Worm (Caenorhabditis elegans) whole organism, mixed stage, embryonic: ENCODE data around the gene Y24F12A.1.

Experiments used
- ceh-39 ChIP-seq: fragments of 150-350 bp; optimal IDR thresholded peaks from 2 replicates; lab custom pipeline; 2014; ENCODE audit warnings: missing biosample characterization, missing genetic modification characterization
- ces-1 ChIP-seq: fragments of 150-350 bp; optimal IDR thresholded peaks from 2 replicates; lab custom pipeline; 2014; ENCODE audit warnings: missing biosample characterization, missing genetic modification reagents, missing genetic modification characterization
- ham-2 ChIP-seq: fragments of 200-800 bp; sonication (Bioruptor generic); optimal IDR thresholded peaks from 2 replicates; lab custom pipeline; 2018; ENCODE audit warnings: mild to moderate bottlenecking, missing genetic modification characterization, missing compliant biosample characterization
- hlh-1 ChIP-seq: fragments of 150-350 bp; optimal IDR thresholded peaks from 2 replicates; lab custom pipeline; 2014; ENCODE audit warnings: missing biosample characterization, missing genetic modification reagents, missing genetic modification characterization
- lin-13 ChIP-seq: fragments of 150-350 bp; optimal IDR thresholded peaks from 2 replicates; lab custom pipeline; 2014; ENCODE audit warnings: missing biosample characterization, missing genetic modification characterization
- nhr-76 ChIP-seq: sonication (generic microtip); optimal IDR thresholded peaks from 2 replicates; lab custom pipeline; 2017; ENCODE audit warnings: missing biosample characterization, missing genetic modification characterization
- sem-2 ChIP-seq: fragments of 200-800 bp; sonication (Bioruptor generic); optimal IDR thresholded peaks from 2 replicates; lab custom pipeline; 2018; ENCODE audit warnings: mild to moderate bottlenecking, missing genetic modification characterization, missing compliant biosample characterization
- snpc-4 ChIP-seq: fragments of 150-350 bp; optimal IDR thresholded peaks from 2 replicates; lab custom pipeline; 2014; ENCODE audit warnings: missing biosample characterization, missing genetic modification characterization

- TF ChIP-seq ceh-39 (tag; lab: Kevin White, UChicago) (no peak), lin-13 (tag; lab: Kevin White, UChicago) (no peak), snpc-4 (tag; lab: Kevin White, UChicago) (no peak), hlh-1 (tag; lab: Kevin White, UChicago) (no peak), ces-1 (GFP tag; lab: Kevin White, UChicago) (no peak), nhr-76 (tag; lab: Kevin White, UChicago) (no peak), ham-2 (GFP tag; lab: Kevin White, UChicago) (no peak), sem-2 (no peak)
Measured at ce11 chrIV:11625482-11625881, 20.4 kb downstream of the Y24F12A.1 start, which contains the start of gene lys-5.
